Fruit fly (Drosophila melanogaster) whole organism: ENCODE data around the gene CG3176.

Experiments used
- CG8478 ChIP-seq: fragments of >200 bp; optimal IDR thresholded peaks from 2 replicates; lab custom pipeline; 2018; ENCODE audit warnings: inconsistent platforms
- Dll ChIP-seq: fragments of >200 bp; optimal IDR thresholded peaks from 2 replicates; lab custom pipeline; 2017
- EcR ChIP-seq, 2 experiments: fragments of >200 bp; optimal IDR thresholded peaks; 2 replicates each; lab custom pipeline; 2017; ENCODE audit warnings: missing biosample characterization in 2 of 2, missing genetic modification characterization in 2 of 2, missing genetic modification reagents in 2 of 2
- pan ChIP-seq: fragments of >200 bp; optimal IDR thresholded peaks from 2 replicates; lab custom pipeline; 2017
- psq ChIP-seq: fragments of >200 bp; optimal IDR thresholded peaks from 2 replicates; lab custom pipeline; 2017
- usp ChIP-seq: fragments of >200 bp; optimal IDR thresholded peaks from 2 replicates; lab custom pipeline; 2017; ENCODE audit warnings: missing biosample characterization, missing genetic modification characterization, mixed read lengths

dm6 chrX:470626-471025, 11.0 kb upstream of the CG3176 start, which contains the start of gene CG32816:
- TF ChIP-seq Dll (lab: Kevin White, UChicago) (no peak), EcR (GFP tag; optimal IDR thresholded peaks at IDR 0.05; lab: Kevin White, UChicago) (no peak), usp (no peak), psq (lab: Kevin White, UChicago) (no peak), CG8478 (lab: Kevin White, UChicago) (no peak), pan (lab: Kevin White, UChicago) (no peak)
